Worm (Caenorhabditis elegans): ENCODE measurements around the gene C26B9.1.

C26B9.1 gene

DNA sequence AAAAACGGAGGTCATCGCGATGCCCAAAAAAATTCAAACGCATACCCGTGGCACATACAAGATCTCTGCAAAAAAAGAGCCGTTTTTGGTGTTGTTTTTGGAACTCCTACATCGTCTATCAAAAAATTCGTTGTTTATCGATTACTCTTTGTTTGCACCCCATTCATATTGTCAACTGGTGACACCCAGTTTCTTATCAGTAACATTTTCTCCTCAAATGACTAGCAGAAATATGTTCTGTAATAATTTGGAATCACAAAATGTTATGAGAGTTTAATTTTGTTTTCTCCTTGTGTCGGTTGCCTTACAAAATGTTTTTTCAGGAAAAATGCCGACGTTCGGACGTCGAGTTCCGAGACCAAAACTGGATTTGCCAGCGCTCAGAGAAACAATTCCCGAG, 30.4 kb downstream of the C26B9.1 start, which contains the start of gene sek-4:
Gene sek-4 (plus strand): TSS at position 318 of the 400 bp plus-strand sequence.
- no peak for TF ChIP-seq ceh-16 (tag; optimal IDR thresholded peaks at IDR 0.05)
- TF ChIP-seq fos-1 (tag; optimal IDR thresholded peaks at IDR 0.05) = peak; percentile 49

DNA sequence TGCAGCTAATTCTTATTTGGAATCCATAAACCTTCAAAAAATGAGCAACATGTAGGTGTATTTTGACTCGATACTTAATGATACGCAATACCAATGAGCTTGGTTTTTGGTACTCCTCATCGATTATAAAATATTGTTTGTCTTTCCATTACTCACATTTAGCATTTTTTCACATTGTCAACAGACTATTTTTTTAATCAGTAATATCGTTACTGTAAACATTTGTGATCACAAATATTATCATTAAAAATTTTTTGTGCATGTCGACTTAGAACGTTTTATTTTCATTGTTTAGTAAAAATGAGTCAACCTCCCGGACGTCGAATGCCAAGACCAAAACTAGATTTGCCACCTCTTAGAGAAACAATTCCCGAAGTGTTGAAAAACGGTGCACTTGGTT, 32.9 kb downstream of the C26B9.1 start, which contains the start of gene sek-5:
Gene sek-5 (plus strand): TSS at position 301 of the 400 bp plus-strand sequence.
- TF ChIP-seq C34F6.9 (tag; optimal IDR thresholded peaks at IDR 0.05) (no peak), nhr-25 (tag; optimal IDR thresholded peaks at IDR 0.05) (no peak), nhr-23 (tag; optimal IDR thresholded peaks at IDR 0.05) (no peak), lin-11 (tag; optimal IDR thresholded peaks at IDR 0.05) (no peak), mdl-1 (tag; optimal IDR thresholded peaks at IDR 0.05) (no peak), nhr-6 (tag; optimal IDR thresholded peaks at IDR 0.05) (no peak), sma-9 (GFP tag; optimal IDR thresholded peaks at IDR 0.05) (no peak), sma-9 (tag; optimal IDR thresholded peaks at IDR 0.05) (no peak), egl-27 (tag; optimal IDR thresholded peaks at IDR 0.05) (no peak)

DNA sequence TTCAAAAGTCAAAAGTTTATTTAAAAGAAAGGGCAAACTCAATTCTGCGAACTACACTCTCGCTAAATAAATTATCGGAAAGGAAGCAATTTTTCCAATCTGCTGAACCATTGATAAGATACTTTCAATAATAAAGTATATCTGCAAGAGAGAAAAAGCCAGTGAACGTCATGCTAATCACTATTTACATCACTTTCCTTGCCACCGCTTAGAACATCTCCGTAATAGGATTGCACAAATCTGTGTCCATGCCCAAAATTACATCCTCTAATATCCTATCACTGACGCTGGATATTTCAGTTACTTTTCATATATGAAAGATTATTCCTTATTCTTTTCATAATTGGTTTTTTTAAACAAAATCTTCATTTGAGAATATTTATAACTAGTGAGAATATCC, 38.4 kb downstream of the C26B9.1 start:
- TF ChIP-seq ZK546.5 (tag; optimal IDR thresholded peaks at IDR 0.05) (no peak), nhr-77 (tag; optimal IDR thresholded peaks at IDR 0.05) (no peak), mbf-1 (tag; optimal IDR thresholded peaks at IDR 0.05) (no peak), aly-2 (tag; optimal IDR thresholded peaks at IDR 0.05) (no peak), lin-13 (GFP tag; optimal IDR thresholded peaks at IDR 0.05) (no peak), ceh-16 (tag; optimal IDR thresholded peaks at IDR 0.05) (no peak), alr-1 (tag; optimal IDR thresholded peaks at IDR 0.05) (no peak), R02D3.7 (tag; optimal IDR thresholded peaks at IDR 0.05) (no peak)

DNA sequence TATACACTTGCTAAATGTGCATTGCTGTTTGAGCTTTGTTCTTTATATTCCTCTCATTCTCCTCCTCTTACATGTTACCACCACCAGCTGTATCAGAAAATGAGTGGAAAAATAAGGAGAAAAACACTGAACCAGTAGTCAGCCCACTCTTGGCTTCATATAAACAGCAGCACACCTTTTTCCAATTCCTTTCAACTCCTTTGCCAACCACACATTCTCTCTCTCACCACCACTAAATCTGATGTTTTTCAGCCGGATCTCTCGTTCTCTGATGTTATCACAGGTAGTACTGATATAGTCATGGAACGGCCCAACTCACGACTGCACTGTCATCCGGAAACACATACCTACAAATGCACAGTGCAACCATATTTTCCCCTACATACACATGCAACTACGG, 42.2 kb downstream of the C26B9.1 start, which contains the start of gene kcnl-3:
Gene kcnl-3 (plus strand): TSS at position 301 of the 400 bp plus-strand sequence.
- TF ChIP-seq nhr-77 (tag; optimal IDR thresholded peaks at IDR 0.05) (no peak), mab-5 (tag; optimal IDR thresholded peaks at IDR 0.05) (no peak), unc-62 (GFP tag; optimal IDR thresholded peaks at IDR 0.05) (no peak), lin-11 (tag; optimal IDR thresholded peaks at IDR 0.05) (no peak), nhr-12 (tag; optimal IDR thresholded peaks at IDR 0.05) (no peak)

DNA sequence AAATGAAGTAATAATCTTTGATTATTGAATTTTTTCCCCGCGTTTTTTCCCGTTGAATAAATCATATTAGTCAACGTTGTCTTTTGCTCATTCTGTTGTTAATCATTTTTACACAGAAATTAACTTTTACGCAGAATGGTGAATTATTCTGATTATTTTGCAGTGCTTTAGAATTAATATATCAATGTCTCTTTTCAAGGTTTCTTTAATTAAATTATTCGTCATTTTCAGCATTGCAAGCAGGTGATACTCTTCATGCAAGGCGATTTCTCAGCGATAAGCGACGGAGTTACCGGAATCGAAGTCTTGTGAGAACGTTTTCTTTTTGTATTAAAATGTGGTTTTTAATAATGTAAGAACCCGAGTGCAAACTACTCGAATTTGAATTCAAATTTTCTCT, 43.2 kb downstream of the C26B9.1 start:
- TF ChIP-seq snpc-4 (tag; optimal IDR thresholded peaks at IDR 0.05) (no peak), ceh-16 (tag; optimal IDR thresholded peaks at IDR 0.05) (no peak), C34F6.9 (tag; optimal IDR thresholded peaks at IDR 0.05) (peak; percentile 18), nhr-21 (tag; optimal IDR thresholded peaks at IDR 0.05) (peak; percentile 66), lin-11 (tag; optimal IDR thresholded peaks at IDR 0.05) (no peak), crh-2 (tag; optimal IDR thresholded peaks at IDR 0.05) (no peak)

DNA sequence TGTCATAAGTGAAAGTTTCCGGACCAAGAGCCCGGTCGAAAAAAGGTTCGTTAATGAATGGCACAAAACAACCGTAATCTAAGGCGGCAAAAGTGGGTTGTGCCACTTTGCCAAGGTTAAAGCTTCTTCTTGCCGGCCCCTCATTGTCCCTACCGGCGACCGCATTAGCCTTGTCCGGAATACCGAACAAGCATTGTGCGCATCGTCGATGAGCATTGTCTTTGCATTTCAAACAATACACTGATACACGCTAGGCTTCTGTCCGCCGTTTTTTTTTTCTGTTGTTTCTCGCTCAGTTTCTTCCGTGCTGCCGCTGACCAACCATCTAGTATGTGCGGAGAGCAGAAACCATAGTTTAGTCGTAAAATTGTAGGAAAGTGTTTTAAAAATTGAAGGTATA, 52.9 kb downstream of the C26B9.1 start, which contains the start of gene C03F11.2:
Gene C03F11.2 (minus strand): TSS at position 101 of the 400 bp plus-strand sequence.
- TF ChIP-seq sma-3 (GFP tag; optimal IDR thresholded peaks at IDR 0.05) (no peak), mdl-1 (tag; optimal IDR thresholded peaks at IDR 0.05) (no peak), nhr-11 (tag; optimal IDR thresholded peaks at IDR 0.05) (no peak), unc-62 (GFP tag; optimal IDR thresholded peaks at IDR 0.05) (no peak)

Data from whole organism, L2 larva.